Worm (Caenorhabditis elegans): Measurements from ENCODE around the gene str-206.

DNA sequence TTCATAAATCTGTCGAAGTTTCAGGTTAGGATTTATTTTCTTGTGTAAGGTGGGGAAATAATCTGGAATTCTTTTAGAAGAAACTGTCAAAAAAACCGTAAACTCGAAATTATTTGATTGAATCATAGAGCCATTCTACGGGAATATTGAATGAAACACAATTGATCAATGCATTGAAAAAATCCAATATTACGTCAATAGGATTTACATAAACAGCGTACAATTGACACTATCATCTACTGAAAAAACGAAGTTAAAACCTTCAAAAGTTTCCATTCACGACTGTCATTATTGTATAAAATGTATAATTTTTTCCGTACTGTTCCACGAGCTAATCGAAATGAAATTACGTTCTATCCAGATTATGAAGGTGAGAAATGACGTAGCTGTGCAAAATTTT lies 9.3 kb upstream of the str-206 start, which contains the start of gene rme-1:
- no peak for TF ChIP-seq Y53F4B.3 (GFP tag; IDR thresholded peaks at IDR 0.05)
- no peak for TF ChIP-seq lsl-1 (GFP tag; optimal IDR thresholded peaks at IDR 0.05)
- no peak for TF ChIP-seq die-1 (tag; optimal IDR thresholded peaks at IDR 0.05)
- no peak for TF ChIP-seq nfya-1 (tag; optimal IDR thresholded peaks at IDR 0.05; ENCODE audit: borderline replicate concordance, insufficient read depth)
- no peak for TF ChIP-seq ets-4 (GFP tag; optimal IDR thresholded peaks at IDR 0.05)
- TF ChIP-seq C17E4.6 (GFP tag; IDR thresholded peaks at IDR 0.05): no peak
- no peak for TF ChIP-seq ama-1 (optimal IDR thresholded peaks at IDR 0.05)
- no peak for TF ChIP-seq ama-1 (GFP tag; optimal IDR thresholded peaks at IDR 0.05)
- no peak for TF ChIP-seq dpl-1 (GFP tag; optimal IDR thresholded peaks at IDR 0.05)
- no peak for TF ChIP-seq pha-4 (tag; optimal IDR thresholded peaks at IDR 0.05)
- no peak for TF ChIP-seq sea-2 (GFP tag; IDR thresholded peaks at IDR 0.05)
- no peak for TF ChIP-seq snpc-4 (GFP tag; optimal IDR thresholded peaks at IDR 0.05)
- no peak for TF ChIP-seq snpc-4 (tag; optimal IDR thresholded peaks at IDR 0.05)

All from whole organism, young adult.